Fruit fly (Drosophila melanogaster) Kc167 (cell line): Measurements from ENCODE around the gene Acbp6.

ENCODE experiments used
- Myc ChIP-seq: fragments of >200 bp; optimal IDR thresholded peaks from 2 replicates; lab custom pipeline; 2017; ENCODE audit warnings: missing external identifiers
- Sin3A ChIP-seq: fragments of >200 bp; optimal IDR thresholded peaks from 2 replicates; lab custom pipeline; 2018; ENCODE audit warnings: missing external identifiers
- h ChIP-seq: fragments of >200 bp; optimal IDR thresholded peaks from 3 replicates; lab custom pipeline; 2018; ENCODE audit warnings: missing external identifiers
- insv ChIP-seq: fragments of >200 bp; optimal IDR thresholded peaks from 3 replicates; lab custom pipeline; 2018; ENCODE audit warnings: missing external identifiers
- psq ChIP-seq: fragments of >200 bp; optimal IDR thresholded peaks from 2 replicates; lab custom pipeline; 2017; ENCODE audit warnings: missing external identifiers
- ttk ChIP-seq: sonication (Bioruptor generic); optimal IDR thresholded peaks from 2 replicates; lab custom pipeline; 2017; ENCODE audit warnings: missing external identifiers

The Acbp6 gene

DNA sequence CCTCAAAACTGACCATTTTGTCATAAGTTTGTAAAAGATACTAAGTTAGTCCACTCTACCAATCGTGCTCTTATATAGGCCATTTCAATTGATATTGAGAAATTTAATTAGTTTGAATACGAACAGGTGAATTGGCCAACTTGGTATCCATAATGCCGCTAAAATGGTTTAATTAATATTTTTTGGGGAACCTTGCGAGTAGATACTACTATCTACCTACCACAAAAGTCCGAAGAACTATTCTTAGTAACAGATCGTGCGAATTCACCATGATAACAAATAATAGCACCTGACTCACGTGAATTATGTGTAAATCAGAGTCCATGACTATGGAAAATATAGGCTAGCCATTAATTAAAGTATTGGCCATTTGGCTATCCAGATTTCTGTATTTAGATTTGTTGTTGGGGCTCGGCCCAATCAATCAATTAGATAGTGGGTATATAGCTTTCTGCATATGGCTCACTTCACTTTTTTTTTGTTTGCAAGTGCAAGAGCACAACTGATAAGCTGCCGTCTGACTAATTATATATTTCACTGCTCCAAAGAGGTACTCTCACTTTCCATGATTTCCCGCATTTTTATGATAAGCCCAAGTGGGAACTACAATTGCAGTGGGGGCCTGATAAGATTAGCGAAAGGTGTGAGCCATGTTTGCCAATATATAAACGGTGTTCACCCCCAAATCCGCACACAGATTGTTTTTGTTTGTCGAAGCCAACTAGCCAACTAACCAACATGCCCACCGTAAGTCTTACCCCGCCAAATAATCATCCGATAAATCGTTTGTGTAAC, at the start of gene Acbp6, which contains the start of gene Acbp4:
Gene Acbp6 (plus strand): TSS at position 690 of the 795 bp plus-strand sequence.
Gene Acbp4 (minus strand): TSS at position 51 of the 795 bp plus-strand sequence.
- TF ChIP-seq h (lab: Kevin White, UChicago) (no peak), Myc (lab: Kevin White, UChicago) (no peak), psq (lab: Kevin White, UChicago) (no peak), ttk (no peak), insv (lab: Kevin White, UChicago) (no peak), Sin3A (no peak)

DNA sequence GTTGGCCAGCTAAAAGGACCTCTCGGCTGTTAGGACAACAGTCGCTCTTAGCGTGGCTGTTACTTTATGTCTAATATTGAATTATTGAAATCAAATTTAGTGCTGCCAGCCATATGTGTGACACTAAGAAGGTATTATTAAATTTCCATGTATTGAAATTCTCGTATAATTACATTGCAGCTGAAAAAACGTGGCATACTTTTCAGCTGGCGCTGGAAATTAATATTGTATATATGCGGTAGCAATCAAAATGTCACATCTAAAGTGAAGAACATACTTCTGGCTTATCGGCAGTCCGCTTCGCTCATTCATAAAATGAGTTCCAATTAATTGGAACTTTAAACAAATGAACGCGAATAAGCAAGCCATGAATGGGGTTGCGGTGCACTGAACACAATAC, 46.5 kb upstream of the Acbp6 start:
- TF ChIP-seq h (lab: Kevin White, UChicago) = no peak
- no peak for TF ChIP-seq ttk
- no peak for TF ChIP-seq psq (lab: Kevin White, UChicago)

DNA sequence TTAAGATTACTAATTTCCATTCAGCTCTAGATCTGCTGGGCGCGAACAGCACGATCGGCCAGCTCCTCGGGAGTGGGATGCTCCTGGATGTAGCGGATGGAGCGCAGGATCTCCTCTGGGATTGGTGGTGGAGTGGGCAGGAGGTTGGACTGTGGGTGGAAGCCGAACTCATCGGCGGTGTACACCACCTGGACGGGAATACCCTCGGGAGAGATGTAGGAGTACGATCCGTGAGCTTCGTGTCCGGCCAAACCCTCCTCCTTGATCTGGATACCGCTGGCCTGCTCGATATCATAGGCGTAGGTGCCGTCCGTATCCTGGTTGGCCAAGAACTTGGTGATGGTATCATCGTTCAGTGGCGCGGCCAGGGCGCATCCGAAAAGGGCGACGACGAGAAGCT, 42.6 kb upstream of the Acbp6 start:
- no peak for TF ChIP-seq Sin3A
- TF ChIP-seq psq (lab: Kevin White, UChicago) = no peak
- TF ChIP-seq ttk = no peak
- TF ChIP-seq insv (lab: Kevin White, UChicago) = no peak
- TF ChIP-seq h (lab: Kevin White, UChicago) = no peak
- no peak for TF ChIP-seq Myc (lab: Kevin White, UChicago)

DNA sequence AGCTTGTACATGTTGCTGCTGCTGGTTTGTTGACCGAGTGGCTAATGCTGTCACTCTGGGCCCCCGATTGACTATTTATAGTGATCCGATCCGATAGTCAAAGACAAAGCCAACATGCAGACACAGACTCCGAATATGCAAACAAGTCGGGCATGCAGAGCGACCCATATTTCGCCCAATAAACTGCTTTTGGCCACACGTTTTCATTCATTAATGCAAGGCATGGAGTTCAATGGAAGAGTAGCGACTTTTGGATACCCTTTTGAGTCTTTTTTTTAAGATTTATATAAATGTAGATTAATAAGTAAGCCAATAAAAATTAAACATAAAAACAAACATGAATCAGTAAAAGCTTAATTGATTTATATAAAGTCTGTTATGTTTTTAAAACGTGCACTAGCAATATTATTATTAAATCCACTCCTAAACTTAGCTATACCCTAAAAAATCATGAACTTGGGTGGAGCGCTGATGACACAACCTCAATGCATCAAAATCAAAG, 42.1 kb upstream of the Acbp6 start, which contains the start of gene Cpr65Ea:
Gene Cpr65Ea (minus strand): TSS at position 51 of the 502 bp plus-strand sequence.
- TF ChIP-seq Myc (lab: Kevin White, UChicago) = no peak
- TF ChIP-seq psq (lab: Kevin White, UChicago) = no peak
- TF ChIP-seq ttk = no peak
- no peak for TF ChIP-seq Sin3A
- TF ChIP-seq h (lab: Kevin White, UChicago) = no peak
- TF ChIP-seq insv (lab: Kevin White, UChicago) = no peak

DNA sequence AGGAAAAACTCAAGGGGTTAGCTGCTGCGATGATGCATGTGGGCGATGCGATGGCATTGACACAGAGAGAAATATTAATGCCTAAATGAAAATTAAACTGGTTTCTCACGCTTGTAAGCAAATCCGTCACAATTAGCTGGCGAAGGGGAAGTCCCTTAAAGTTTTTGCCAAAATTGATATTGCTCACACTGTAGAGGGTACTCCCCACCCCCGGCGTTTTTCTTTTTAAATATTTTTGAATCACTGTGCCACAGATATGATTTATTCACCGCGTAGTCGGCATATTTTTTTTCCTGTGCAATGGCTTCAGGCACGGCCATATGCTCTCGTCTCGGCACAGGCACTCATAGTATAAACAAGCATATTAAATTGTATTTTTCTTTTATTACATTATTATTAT, 41.4 kb upstream of the Acbp6 start:
- TF ChIP-seq Myc (lab: Kevin White, UChicago) (no peak), insv (lab: Kevin White, UChicago) (no peak), Sin3A (no peak), psq (lab: Kevin White, UChicago) (no peak), ttk (no peak), h (lab: Kevin White, UChicago) (no peak)

DNA sequence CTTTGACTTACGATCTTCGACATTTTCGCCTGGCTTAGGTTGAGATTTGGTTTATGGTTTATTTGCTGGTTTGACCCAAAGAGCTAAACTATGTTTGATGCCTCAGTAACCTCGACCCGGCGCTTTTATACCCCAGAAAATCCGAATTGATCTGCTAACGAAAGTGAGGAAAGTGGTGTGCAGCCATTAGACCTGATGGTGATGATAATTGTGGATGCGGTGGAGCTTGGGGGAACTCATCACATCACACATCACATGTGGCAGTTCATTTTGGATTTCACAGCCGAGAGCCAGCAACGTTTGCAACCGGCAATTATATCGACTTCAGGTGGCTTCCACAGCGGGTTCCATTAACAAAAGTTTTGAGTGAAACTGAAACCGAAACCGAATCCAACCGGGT, 40.0 kb upstream of the Acbp6 start, which contains the start of gene Cpr65Eb:
Gene Cpr65Eb (minus strand): TSS at position 101 of the 400 bp plus-strand sequence.
- TF ChIP-seq psq (lab: Kevin White, UChicago) (no peak), Sin3A (no peak), Myc (lab: Kevin White, UChicago) (no peak), h (lab: Kevin White, UChicago) (no peak)

DNA sequence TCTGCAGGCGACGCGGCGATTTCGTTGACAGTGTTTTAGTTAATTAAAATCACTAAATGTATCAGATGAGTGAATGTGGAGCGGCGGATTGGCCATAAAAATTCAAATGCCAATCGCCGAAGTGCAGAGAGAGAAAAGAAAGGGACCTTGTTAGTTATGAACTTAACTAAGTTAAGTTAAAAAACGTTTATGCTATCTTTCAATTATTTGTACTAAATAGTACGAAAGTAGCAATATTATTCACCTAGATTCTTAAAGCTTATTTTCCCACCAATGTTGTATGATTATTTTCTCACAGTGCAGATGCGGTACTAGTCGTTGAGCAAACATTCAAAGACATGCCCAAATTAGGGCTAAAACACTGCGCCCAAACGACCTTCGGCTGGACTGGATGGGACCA, 37.9 kb upstream of the Acbp6 start:
- TF ChIP-seq ttk = no peak

DNA sequence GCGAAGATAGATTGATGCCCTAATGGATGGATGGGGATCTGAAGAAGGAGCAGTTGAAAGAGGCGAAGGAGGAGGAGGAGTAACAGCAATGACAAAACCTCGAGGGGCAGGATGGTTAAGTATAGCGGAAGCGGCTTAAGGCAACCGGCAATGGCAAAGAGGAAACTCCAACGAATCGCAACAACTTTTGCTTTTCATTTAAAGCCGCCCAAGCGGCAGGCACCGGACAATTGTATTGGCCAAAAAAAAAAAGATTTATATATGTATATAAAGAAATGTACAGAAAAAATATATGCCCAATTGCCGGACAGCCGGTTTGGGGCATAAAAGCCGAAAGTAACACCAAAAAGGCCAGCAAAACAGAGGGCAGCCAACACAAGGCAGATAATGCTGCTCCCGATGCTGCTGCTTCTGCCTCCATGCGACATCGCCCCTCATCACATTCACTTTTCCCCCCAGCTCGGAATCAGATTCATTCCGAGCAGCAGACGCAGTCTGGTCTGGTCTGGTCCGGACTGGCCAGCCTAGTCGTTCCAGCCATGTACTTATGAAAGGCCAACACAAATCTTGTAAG, 37.3 kb upstream of the Acbp6 start:
- no peak for TF ChIP-seq ttk
- TF ChIP-seq Sin3A = no peak
- no peak for TF ChIP-seq h (lab: Kevin White, UChicago)
- TF ChIP-seq psq (lab: Kevin White, UChicago) = no peak
- no peak for TF ChIP-seq Myc (lab: Kevin White, UChicago)
- no peak for TF ChIP-seq insv (lab: Kevin White, UChicago)

DNA sequence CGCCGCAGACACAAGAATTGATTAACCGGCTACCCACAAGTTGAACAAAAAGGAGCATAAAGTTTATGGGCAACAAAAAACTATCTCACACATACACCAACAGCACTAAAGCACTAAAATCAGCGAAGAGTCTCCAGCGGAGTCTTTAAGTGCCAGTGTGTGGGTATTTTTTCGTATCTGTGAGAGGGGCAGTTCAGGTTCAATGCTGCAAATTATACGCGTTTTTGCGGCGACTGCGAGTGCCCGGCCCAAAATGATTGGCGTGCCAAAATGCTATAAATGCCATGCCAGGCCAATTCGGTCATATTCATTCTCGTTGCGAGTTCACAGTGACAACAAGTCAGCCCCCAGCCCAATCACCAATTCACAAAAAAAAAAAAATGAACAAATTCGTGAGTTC, 35.8 kb upstream of the Acbp6 start, which contains the start of gene Cpr65Ec:
Gene Cpr65Ec (plus strand): TSS at position 301 of the 400 bp plus-strand sequence.
- TF ChIP-seq Sin3A = no peak
- no peak for TF ChIP-seq psq (lab: Kevin White, UChicago)
- no peak for TF ChIP-seq h (lab: Kevin White, UChicago)
- no peak for TF ChIP-seq Myc (lab: Kevin White, UChicago)
- no peak for TF ChIP-seq insv (lab: Kevin White, UChicago)
- no peak for TF ChIP-seq ttk

DNA sequence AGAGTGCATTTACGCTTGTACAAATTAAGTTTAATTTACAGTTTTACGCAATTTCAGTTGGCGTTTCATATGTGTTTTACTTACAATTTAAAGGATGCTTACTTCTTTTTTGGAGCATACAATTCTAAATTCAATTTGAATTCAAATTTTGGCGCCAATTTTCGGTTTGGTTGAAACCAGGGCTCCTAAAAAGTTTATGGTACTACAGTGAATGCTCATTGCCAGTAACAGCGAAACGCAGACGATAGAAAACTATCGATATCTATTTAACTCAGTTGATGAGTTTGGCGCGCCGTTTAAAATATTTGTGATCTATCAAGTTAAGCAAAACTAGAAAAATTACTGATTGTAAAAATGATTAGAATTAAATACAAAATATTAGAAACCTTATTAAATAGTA, 34.7 kb upstream of the Acbp6 start:
- TF ChIP-seq psq (lab: Kevin White, UChicago) (no peak), Myc (lab: Kevin White, UChicago) (no peak), Sin3A (no peak)

DNA sequence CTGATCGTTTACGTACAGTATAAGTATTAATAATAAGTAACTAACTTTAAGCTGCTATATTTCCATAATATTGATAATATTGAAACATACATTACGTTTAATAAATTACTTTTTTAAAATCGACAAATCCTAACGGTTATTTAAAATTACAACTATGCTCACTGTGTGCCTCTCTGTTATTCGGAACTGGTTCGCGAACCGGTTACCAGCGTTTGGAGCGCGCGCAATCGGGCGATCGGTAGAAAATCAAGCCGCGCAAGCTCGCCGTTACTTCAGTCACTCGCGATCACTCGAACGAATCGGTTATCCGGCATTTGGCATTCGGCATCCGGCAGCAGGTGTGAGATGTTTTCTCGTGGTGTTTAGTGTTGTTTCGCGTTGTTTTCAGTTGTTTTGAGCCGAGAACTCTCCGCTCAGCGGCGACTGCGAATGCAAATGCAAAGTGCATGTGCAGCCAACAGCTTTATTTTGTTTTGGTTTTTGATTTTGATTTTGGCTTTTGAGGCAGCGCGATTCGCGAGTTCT, 34.1 kb upstream of the Acbp6 start, which contains the start of gene form3:
Gene form3 (plus strand): TSS at position 271 of the 525 bp plus-strand sequence.
- no peak for TF ChIP-seq Sin3A
- no peak for TF ChIP-seq h (lab: Kevin White, UChicago)
- TF ChIP-seq Myc (lab: Kevin White, UChicago) = no peak
- no peak for TF ChIP-seq psq (lab: Kevin White, UChicago)
- TF ChIP-seq insv (lab: Kevin White, UChicago) = no peak
- TF ChIP-seq ttk = no peak

DNA sequence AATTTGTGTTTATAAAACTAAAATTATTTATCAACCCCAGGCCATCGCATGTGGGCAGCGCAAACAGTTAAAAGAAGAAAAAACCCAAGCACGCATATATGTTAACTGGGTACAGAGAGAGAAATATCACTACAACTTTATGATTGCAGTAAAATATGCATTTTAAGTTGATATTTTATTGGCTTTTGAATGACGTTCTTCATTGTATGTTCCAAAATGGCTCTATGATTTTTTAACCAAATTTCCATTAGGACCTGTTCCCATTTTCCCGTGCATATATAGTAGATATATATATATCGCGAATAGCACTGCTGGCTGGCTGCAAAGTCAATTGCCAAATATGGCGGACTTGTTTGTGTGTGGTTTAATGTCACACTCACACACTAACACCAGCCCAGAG, 32.2 kb upstream of the Acbp6 start:
- TF ChIP-seq insv (lab: Kevin White, UChicago) (no peak), ttk (no peak), Myc (lab: Kevin White, UChicago) (no peak), Sin3A (no peak), h (lab: Kevin White, UChicago) (no peak), psq (lab: Kevin White, UChicago) (no peak)
